Worm (Caenorhabditis elegans): Measurements from ENCODE around the gene hrg-2.

DNA sequence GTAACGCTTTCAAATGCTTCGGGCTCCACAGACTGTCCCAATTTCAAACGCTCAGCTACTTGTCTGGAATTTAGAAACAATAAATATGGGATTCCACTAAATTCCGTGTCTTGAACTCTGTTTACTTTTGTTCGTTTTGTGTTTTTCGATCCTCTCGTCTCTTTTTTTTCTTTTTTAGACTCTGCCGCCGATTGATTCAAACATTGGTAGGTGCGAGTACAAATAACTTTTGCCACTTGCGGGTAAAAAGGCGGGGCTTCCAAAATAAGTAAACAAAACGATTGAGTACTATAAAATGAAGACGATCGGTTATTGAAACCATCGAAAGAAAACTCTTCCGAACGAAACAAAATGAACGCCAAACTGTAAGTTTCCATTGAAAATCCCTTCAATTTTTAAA, 45.2 kb downstream of the hrg-2 start, which contains the start of gene fipr-2:
- no peak for TF ChIP-seq M03D4.4 (tag; optimal IDR thresholded peaks at IDR 0.05)
- TF ChIP-seq ces-1 (GFP tag; optimal IDR thresholded peaks at IDR 0.05): no peak
- no peak for TF ChIP-seq tbx-8 (GFP tag; optimal IDR thresholded peaks at IDR 0.05)
- no peak for TF ChIP-seq pha-4 (tag; optimal IDR thresholded peaks at IDR 0.05)
- TF ChIP-seq unc-62 (GFP tag; optimal IDR thresholded peaks at IDR 0.05): no peak
